Worm (Caenorhabditis elegans): ENCODE measurements around the gene sel-7.

Gene sel-7

DNA sequence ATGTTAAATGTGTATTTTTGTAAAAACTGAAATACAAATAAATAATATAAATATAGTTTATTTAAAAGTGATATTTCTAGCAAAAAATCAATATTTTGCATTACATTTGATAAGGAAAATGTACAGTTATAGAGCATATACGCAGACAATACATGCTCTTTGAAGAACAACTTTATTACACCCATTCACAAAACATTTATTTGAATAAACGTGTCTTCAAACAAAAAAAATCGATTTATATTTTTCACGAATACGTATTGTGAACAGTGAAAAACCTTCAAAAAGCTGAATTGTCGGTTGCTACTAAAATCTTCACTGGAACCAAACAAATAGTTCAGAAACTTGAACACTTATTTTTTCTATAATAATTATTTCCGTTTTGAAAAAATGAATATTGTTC lies 7.3 kb upstream of the sel-7 start, which contains the start of gene K04G11.3:
K04G11.3 (minus strand) TSS at position 101 of the 400 bp plus-strand sequence.
- TF ChIP-seq fkh-6 (tag; optimal IDR thresholded peaks at IDR 0.05) = no peak
- TF ChIP-seq C08G9.2 (tag; optimal IDR thresholded peaks at IDR 0.05) = no peak
- TF ChIP-seq tbx-2 (tag; optimal IDR thresholded peaks at IDR 0.05) = no peak
- no peak for TF ChIP-seq unc-86 (tag; optimal IDR thresholded peaks at IDR 0.05)
- TF ChIP-seq hlh-13 (GFP tag; optimal IDR thresholded peaks at IDR 0.05) = no peak
- no peak for TF ChIP-seq nfya-1 (tag; optimal IDR thresholded peaks at IDR 0.05)

DNA sequence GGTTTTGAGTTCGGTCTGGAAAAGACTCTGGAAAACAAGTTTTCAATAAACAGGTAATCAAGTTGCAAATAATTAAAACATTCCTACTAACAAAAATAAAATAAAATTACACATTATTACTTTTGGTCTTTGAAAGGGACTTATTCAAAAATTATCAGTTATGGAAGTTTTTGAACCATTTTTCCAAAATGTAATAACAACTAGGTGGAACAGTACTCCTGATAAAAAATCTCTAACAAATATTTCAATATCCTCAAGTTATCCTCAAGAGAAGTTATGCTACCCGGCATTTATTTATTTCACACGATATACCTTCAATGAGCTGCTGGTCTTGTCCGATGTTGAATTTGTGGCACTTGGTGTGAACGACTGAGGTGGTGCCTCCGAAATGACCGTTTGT lies 558 bp downstream of the sel-7 start:
- TF ChIP-seq sox-2 (GFP tag; IDR thresholded peaks at IDR 0.05) (no peak), dve-1 (tag; optimal IDR thresholded peaks at IDR 0.05) (no peak), syd-9 (tag; optimal IDR thresholded peaks at IDR 0.05) (no peak), gmeb-2 (tag; optimal IDR thresholded peaks at IDR 0.05) (no peak), fkh-6 (tag; optimal IDR thresholded peaks at IDR 0.05) (no peak), ceh-22 (tag; optimal IDR thresholded peaks at IDR 0.05) (no peak), dmd-4 (tag; optimal IDR thresholded peaks at IDR 0.05; ENCODE audit: borderline replicate concordance) (no peak), eyg-1 (tag; optimal IDR thresholded peaks at IDR 0.05) (no peak), unc-55 (GFP tag; optimal IDR thresholded peaks at IDR 0.05) (no peak), fax-1 (tag; optimal IDR thresholded peaks at IDR 0.05) (no peak), pha-4 (tag; optimal IDR thresholded peaks at IDR 0.05) (no peak), ceh-24 (tag; optimal IDR thresholded peaks at IDR 0.05) (no peak), elt-4 (tag; optimal IDR thresholded peaks at IDR 0.05) (no peak), ceh-31 (tag; optimal IDR thresholded peaks at IDR 0.05) (no peak), zip-5 (tag; optimal IDR thresholded peaks at IDR 0.05) (no peak), lin-11 (tag; optimal IDR thresholded peaks at IDR 0.05) (no peak)

DNA sequence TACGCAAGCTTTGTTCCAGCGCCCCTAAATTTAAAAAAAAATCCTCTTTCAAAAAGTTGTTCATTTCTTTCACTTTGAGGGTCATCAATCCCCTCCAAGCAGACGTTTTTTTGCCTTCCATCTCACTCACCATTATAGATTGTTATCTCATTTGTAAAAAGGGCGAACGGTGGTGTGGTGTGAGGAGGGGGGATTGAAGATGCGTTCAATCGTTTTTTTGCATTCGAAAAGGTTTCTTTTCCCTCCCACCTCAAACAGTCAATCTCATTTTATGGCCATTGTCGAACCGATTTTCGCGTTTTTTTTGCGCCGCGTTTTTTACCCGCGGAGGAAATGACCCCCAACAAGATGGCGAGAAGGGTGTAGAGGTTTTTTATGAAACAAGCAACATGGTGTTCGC lies 1.4 kb downstream of the sel-7 start:
- TF ChIP-seq hlh-6 (tag; optimal IDR thresholded peaks at IDR 0.05) (no peak), che-1 (tag; optimal IDR thresholded peaks at IDR 0.05) (no peak), gmeb-2 (tag; optimal IDR thresholded peaks at IDR 0.05) (no peak), fkh-6 (tag; optimal IDR thresholded peaks at IDR 0.05) (no peak), ceh-6 (GFP tag; optimal IDR thresholded peaks at IDR 0.05) (no peak), sox-4 (tag; optimal IDR thresholded peaks at IDR 0.05) (no peak), madf-2 (tag; optimal IDR thresholded peaks at IDR 0.05) (no peak), sox-2 (GFP tag; IDR thresholded peaks at IDR 0.05) (no peak), pros-1 (tag; optimal IDR thresholded peaks at IDR 0.05) (no peak), dve-1 (tag; optimal IDR thresholded peaks at IDR 0.05) (no peak), ceh-48 (tag; optimal IDR thresholded peaks at IDR 0.05) (no peak), ceh-22 (tag; optimal IDR thresholded peaks at IDR 0.05) (no peak), nhr-232 (tag; optimal IDR thresholded peaks at IDR 0.05) (no peak), tbx-2 (tag; optimal IDR thresholded peaks at IDR 0.05) (no peak), ttx-3 (tag; optimal IDR thresholded peaks at IDR 0.05) (no peak)

ce11 chrX:14335621-14336020 lies 4.7 kb downstream of the sel-7 start:
- TF ChIP-seq ceh-31 (tag; optimal IDR thresholded peaks at IDR 0.05) (no peak), tbx-7 (tag; optimal IDR thresholded peaks at IDR 0.05) (no peak), sdc-2 (tag; optimal IDR thresholded peaks at IDR 0.05) (no peak), lim-6 (tag; optimal IDR thresholded peaks at IDR 0.05) (no peak), fax-1 (tag; optimal IDR thresholded peaks at IDR 0.05) (no peak), dve-1 (tag; optimal IDR thresholded peaks at IDR 0.05) (no peak), ceh-30 (tag; optimal IDR thresholded peaks at IDR 0.05) (no peak), ref-2 (tag; optimal IDR thresholded peaks at IDR 0.05) (no peak), unc-3 (GFP tag; conservative IDR thresholded peaks at IDR 0.05) (no peak), unc-3 (tag; optimal IDR thresholded peaks at IDR 0.05) (no peak), ceh-14 (tag; optimal IDR thresholded peaks at IDR 0.05) (no peak), unc-42 (tag; optimal IDR thresholded peaks at IDR 0.05) (no peak), lin-11 (tag; optimal IDR thresholded peaks at IDR 0.05) (no peak), hlh-30 (tag; optimal IDR thresholded peaks at IDR 0.05; ENCODE audit: insufficient read depth) (no peak), mec-3 (tag; optimal IDR thresholded peaks at IDR 0.05; ENCODE audit: borderline replicate concordance) (no peak), ceh-9 (tag; optimal IDR thresholded peaks at IDR 0.05) (no peak), ceh-19 (GFP tag; optimal IDR thresholded peaks at IDR 0.05) (no peak), ceh-22 (tag; optimal IDR thresholded peaks at IDR 0.05) (no peak), eyg-1 (tag; optimal IDR thresholded peaks at IDR 0.05) (no peak), ceh-6 (GFP tag; optimal IDR thresholded peaks at IDR 0.05) (no peak)
